Worm (Caenorhabditis elegans) whole organism, mixed stage, embryonic: ENCODE data around the gene gst-16.
A peak's percentile ranks its signal among the peaks of the same experiment; 100 is the strongest.

Experiments used
- M03D4.4 ChIP-seq: sonication (generic microtip); optimal IDR thresholded peaks from 2 replicates; lab custom pipeline; 2017; ENCODE audit warnings: mild to moderate bottlenecking, missing genetic modification characterization, missing compliant biosample characterization
- bed-3 ChIP-seq: fragments of 200-800 bp; sonication (Bioruptor generic); optimal IDR thresholded peaks from 3 replicates; lab custom pipeline; 2018; ENCODE audit warnings: mild to moderate bottlenecking, missing genetic modification characterization, moderate library complexity, missing compliant biosample characterization
- blmp-1 ChIP-seq: fragments of 150-350 bp; optimal IDR thresholded peaks from 2 replicates; lab custom pipeline; 2014; ENCODE audit warnings: missing biosample characterization, missing genetic modification characterization
- ceh-39 ChIP-seq: fragments of 150-350 bp; optimal IDR thresholded peaks from 2 replicates; lab custom pipeline; 2014; ENCODE audit warnings: missing biosample characterization, missing genetic modification characterization
- ceh-43 ChIP-seq: fragments of 200-800 bp; sonication (Bioruptor generic); optimal IDR thresholded peaks from 2 replicates; lab custom pipeline; 2018; ENCODE audit warnings: mild to moderate bottlenecking, missing genetic modification characterization, moderate library complexity, missing compliant biosample characterization
- ceh-83 ChIP-seq: fragments of 200-800 bp; sonication (Bioruptor generic); optimal IDR thresholded peaks from 2 replicates; lab custom pipeline; 2018; ENCODE audit warnings: mild to moderate bottlenecking, missing genetic modification characterization, missing compliant biosample characterization
- ces-1 ChIP-seq: fragments of 150-350 bp; optimal IDR thresholded peaks from 2 replicates; lab custom pipeline; 2014; ENCODE audit warnings: missing biosample characterization, missing genetic modification reagents, missing genetic modification characterization
- cnd-1 ChIP-seq: fragments of 200-800 bp; sonication (Bioruptor generic); optimal IDR thresholded peaks from 2 replicates; lab custom pipeline; 2018; ENCODE audit warnings: mild to moderate bottlenecking, missing genetic modification characterization, missing compliant biosample characterization
- drap-1 ChIP-seq: fragments of 200-800 bp; sonication (Bioruptor generic); optimal IDR thresholded peaks from 3 replicates; lab custom pipeline; 2018; ENCODE audit warnings: mild to moderate bottlenecking, missing genetic modification characterization, missing compliant biosample characterization
- elt-1 ChIP-seq: sonication (generic microtip); optimal IDR thresholded peaks from 2 replicates; lab custom pipeline; 2017; ENCODE audit warnings: missing genetic modification characterization, mild to moderate bottlenecking, missing compliant biosample characterization, antibody characterized with exemption, moderate library complexity, borderline replicate concordance; ENCODE audit not compliant: insufficient read depth
- elt-3 ChIP-seq: fragments of 150-350 bp; optimal IDR thresholded peaks from 2 replicates; lab custom pipeline; 2014; ENCODE audit warnings: missing biosample characterization, missing genetic modification characterization
- flh-1 ChIP-seq: fragments of 200-800 bp; sonication (Bioruptor generic); optimal IDR thresholded peaks from 2 replicates; lab custom pipeline; 2018; ENCODE audit warnings: mild to moderate bottlenecking, missing genetic modification characterization, moderate library complexity, missing compliant biosample characterization
- ham-2 ChIP-seq: fragments of 200-800 bp; sonication (Bioruptor generic); optimal IDR thresholded peaks from 2 replicates; lab custom pipeline; 2018; ENCODE audit warnings: mild to moderate bottlenecking, missing genetic modification characterization, missing compliant biosample characterization
- hlh-1 ChIP-seq: fragments of 150-350 bp; optimal IDR thresholded peaks from 2 replicates; lab custom pipeline; 2014; ENCODE audit warnings: missing biosample characterization, missing genetic modification reagents, missing genetic modification characterization
- lin-13 ChIP-seq: fragments of 150-350 bp; optimal IDR thresholded peaks from 2 replicates; lab custom pipeline; 2014; ENCODE audit warnings: missing biosample characterization, missing genetic modification characterization
- lsy-2 ChIP-seq: fragments of 150-350 bp; optimal IDR thresholded peaks from 2 replicates; lab custom pipeline; 2014; ENCODE audit warnings: missing biosample characterization, missing genetic modification characterization
- mab-5 ChIP-seq: fragments of 150-350 bp; optimal IDR thresholded peaks from 2 replicates; lab custom pipeline; 2014; ENCODE audit warnings: missing biosample characterization, missing genetic modification characterization
- mep-1 ChIP-seq: fragments of 150-350 bp; optimal IDR thresholded peaks from 2 replicates; lab custom pipeline; 2017; ENCODE audit warnings: missing biosample characterization, missing genetic modification reagents, missing genetic modification characterization, inconsistent platforms
- mls-2 ChIP-seq: sonication (generic microtip); optimal IDR thresholded peaks from 2 replicates; lab custom pipeline; 2016; ENCODE audit warnings: mild to moderate bottlenecking, missing genetic modification characterization, moderate library complexity, missing compliant biosample characterization
- nhr-12 ChIP-seq: fragments of 150-350 bp; optimal IDR thresholded peaks from 2 replicates; lab custom pipeline; 2014; ENCODE audit warnings: missing biosample characterization, missing genetic modification characterization
- nhr-237 ChIP-seq: fragments of 150-350 bp; optimal IDR thresholded peaks from 2 replicates; lab custom pipeline; 2014; ENCODE audit warnings: missing biosample characterization, missing genetic modification characterization
- nhr-28 ChIP-seq: fragments of 150-350 bp; optimal IDR thresholded peaks from 2 replicates; lab custom pipeline; 2014; ENCODE audit warnings: missing biosample characterization, missing genetic modification characterization
- nhr-76 ChIP-seq: sonication (generic microtip); optimal IDR thresholded peaks from 2 replicates; lab custom pipeline; 2017; ENCODE audit warnings: missing biosample characterization, missing genetic modification characterization
- pha-4 ChIP-seq: fragments of 150-350 bp; optimal IDR thresholded peaks from 2 replicates; lab custom pipeline; 2018; ENCODE audit warnings: missing biosample characterization, missing genetic modification reagents, missing genetic modification characterization
- sem-2 ChIP-seq: fragments of 200-800 bp; sonication (Bioruptor generic); optimal IDR thresholded peaks from 2 replicates; lab custom pipeline; 2018; ENCODE audit warnings: mild to moderate bottlenecking, missing genetic modification characterization, missing compliant biosample characterization
- snpc-4 ChIP-seq: fragments of 150-350 bp; optimal IDR thresholded peaks from 2 replicates; lab custom pipeline; 2014; ENCODE audit warnings: missing biosample characterization, missing genetic modification characterization
- tbx-8 ChIP-seq: fragments of 200-800 bp; sonication (Bioruptor generic); optimal IDR thresholded peaks from 2 replicates; lab custom pipeline; 2018; ENCODE audit warnings: mild to moderate bottlenecking, missing genetic modification characterization, moderate library complexity, missing compliant biosample characterization
- unc-120 ChIP-seq: sonication (generic microtip); optimal IDR thresholded peaks from 2 replicates; lab custom pipeline; 2017; ENCODE audit warnings: missing genetic modification characterization, missing compliant biosample characterization; ENCODE audit not compliant: poor library complexity, severe bottlenecking
- unc-39 ChIP-seq: fragments of 150-350 bp; optimal IDR thresholded peaks from 2 replicates; lab custom pipeline; 2014; ENCODE audit warnings: missing biosample characterization, missing genetic modification characterization
- unc-62 ChIP-seq: fragments of 150-350 bp; optimal IDR thresholded peaks from 2 replicates; lab custom pipeline; 2014; ENCODE audit warnings: missing biosample characterization, missing genetic modification reagents, missing genetic modification characterization
- zip-8 ChIP-seq: fragments of 150-350 bp; optimal IDR thresholded peaks from 2 replicates; lab custom pipeline; 2014; ENCODE audit warnings: missing biosample characterization, missing genetic modification characterization
- ztf-11 ChIP-seq: fragments of 150-350 bp; optimal IDR thresholded peaks from 2 replicates; lab custom pipeline; 2014; ENCODE audit warnings: missing biosample characterization, missing genetic modification characterization

Gene gst-16

DNA sequence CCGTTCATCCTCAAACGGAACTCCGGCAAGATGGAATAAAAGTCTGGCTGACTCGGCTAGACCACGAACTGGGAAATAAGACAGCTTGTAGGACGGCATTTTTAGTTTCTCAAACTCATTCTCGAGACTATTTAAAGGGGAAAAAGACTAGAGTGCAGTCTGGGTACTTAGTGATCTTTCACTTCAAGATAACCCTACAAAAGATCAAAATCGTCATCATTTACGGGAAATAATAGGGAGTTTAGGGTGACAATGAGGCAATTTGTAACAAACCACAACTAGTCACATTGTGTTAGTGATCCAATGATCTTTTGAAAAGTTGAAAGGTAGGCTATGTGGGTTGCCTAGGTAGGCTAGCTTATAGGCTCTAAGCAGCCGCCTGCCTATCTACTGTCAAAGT is 8.2 kb downstream of the gst-16 start, which contains the start of gene gst-14:
TSS of gene gst-14 (minus strand) at position 101 of the 400 bp plus-strand sequence.
- TF ChIP-seq lin-13 = no peak
- TF ChIP-seq M03D4.4 = no peak
- TF ChIP-seq mep-1 (tag; lab: Kevin White, UChicago) = no peak
- TF ChIP-seq mab-5 (tag; lab: Kevin White, UChicago) = no peak
- TF ChIP-seq lsy-2 (tag; lab: Kevin White, UChicago) = no peak
- TF ChIP-seq unc-62 (GFP tag; lab: Kevin White, UChicago) = no peak
- TF ChIP-seq ceh-83 (GFP tag; lab: Kevin White, UChicago) = no peak
- no peak for TF ChIP-seq unc-120 (tag; lab: Kevin White, UChicago)
- TF ChIP-seq nhr-28 (tag; lab: Kevin White, UChicago) = no peak
- TF ChIP-seq flh-1 = no peak
- TF ChIP-seq ces-1 (GFP tag; lab: Kevin White, UChicago) = no peak
- no peak for TF ChIP-seq pha-4 (tag; lab: Kevin White, UChicago)
- no peak for TF ChIP-seq mls-2 (tag; lab: Kevin White, UChicago)
- TF ChIP-seq elt-3 (tag; lab: Kevin White, UChicago) = no peak
- TF ChIP-seq drap-1 (GFP tag; lab: Kevin White, UChicago) = no peak
- no peak for TF ChIP-seq ceh-43
- TF ChIP-seq nhr-237 = no peak
- TF ChIP-seq sem-2 (GFP tag; lab: Kevin White, UChicago) = no peak
- TF ChIP-seq blmp-1 (tag; lab: Kevin White, UChicago) = no peak

DNA sequence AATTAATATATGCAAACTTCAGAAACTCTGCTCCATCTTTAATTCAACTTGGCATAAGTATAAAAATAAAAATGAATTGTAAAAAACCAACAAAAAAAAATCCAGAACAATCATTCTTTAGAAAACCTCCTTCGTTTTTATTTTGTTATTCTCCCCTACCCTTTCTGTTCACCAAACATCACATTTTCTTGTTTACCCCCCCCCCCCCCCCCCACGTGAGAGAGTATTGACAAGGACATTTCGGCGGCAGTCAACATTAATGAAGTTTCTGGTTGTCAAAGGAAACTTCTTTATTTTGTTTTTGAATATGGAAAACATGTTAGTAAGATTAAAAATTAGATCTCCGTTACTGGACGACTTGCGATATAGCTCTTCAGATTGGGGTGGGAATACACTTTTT is 9.7 kb downstream of the gst-16 start:
- TF ChIP-seq zip-8 (tag; lab: Kevin White, UChicago) (no peak), lin-13 (no peak), snpc-4 (no peak), bed-3 (GFP tag; lab: Kevin White, UChicago) (no peak), hlh-1 (no peak), nhr-12 (tag; lab: Kevin White, UChicago) (no peak), unc-62 (GFP tag; lab: Kevin White, UChicago) (no peak), elt-3 (tag; lab: Kevin White, UChicago) (no peak), M03D4.4 (no peak), ces-1 (GFP tag; lab: Kevin White, UChicago) (no peak), ztf-11 (no peak)

DNA sequence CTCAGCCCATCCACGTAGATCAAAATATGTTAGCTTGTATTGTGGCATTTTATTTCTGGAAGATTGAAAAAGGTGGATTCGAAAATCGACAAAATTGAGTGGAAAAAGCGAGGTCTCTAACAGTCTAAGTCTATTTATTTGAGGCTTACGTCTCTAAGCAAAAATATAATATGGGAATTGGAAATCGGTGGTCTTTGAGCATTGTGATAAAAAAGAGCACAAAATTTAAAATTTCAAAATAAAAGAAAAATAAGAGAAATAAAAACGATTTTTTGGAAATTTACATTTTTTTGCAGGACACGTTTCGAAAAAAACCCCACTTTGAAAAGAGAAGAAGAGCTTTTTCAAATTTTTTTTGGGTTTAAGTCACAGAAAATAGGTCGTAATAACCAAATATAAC is 11.1 kb downstream of the gst-16 start, which contains the start of gene gst-15:
TSS of gene gst-15 (minus strand) at position 101 of the 400 bp plus-strand sequence.
- TF ChIP-seq snpc-4 = no peak
- TF ChIP-seq cnd-1 (tag; lab: Kevin White, UChicago) = no peak
- TF ChIP-seq ceh-83 (GFP tag; lab: Kevin White, UChicago) = no peak
- no peak for TF ChIP-seq elt-3 (tag; lab: Kevin White, UChicago)
- no peak for TF ChIP-seq nhr-76 (tag; lab: Kevin White, UChicago)
- no peak for TF ChIP-seq M03D4.4
- TF ChIP-seq ztf-11 = no peak
- TF ChIP-seq lsy-2 (tag; lab: Kevin White, UChicago) = no peak
- TF ChIP-seq drap-1 (GFP tag; lab: Kevin White, UChicago) = no peak
- no peak for TF ChIP-seq mep-1 (tag; lab: Kevin White, UChicago)

DNA sequence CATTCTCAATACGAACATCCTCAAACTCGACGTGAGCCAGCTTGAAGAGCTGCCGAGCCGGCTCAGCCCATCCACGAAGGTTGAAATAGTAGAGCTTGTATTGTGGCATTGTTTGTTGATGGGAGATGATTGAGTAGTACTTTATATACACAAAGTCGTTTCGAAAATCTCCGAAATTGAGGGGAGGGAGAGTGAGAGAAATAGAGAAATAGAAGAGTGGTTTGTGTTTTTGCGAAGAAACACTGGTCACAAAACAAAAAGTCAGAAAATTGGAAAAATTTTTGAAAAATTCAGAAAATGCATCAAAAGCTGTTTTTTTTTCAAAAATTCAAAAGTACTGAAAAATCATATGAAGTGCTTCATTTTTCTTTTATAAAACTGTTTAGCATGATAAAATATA is 13.1 kb downstream of the gst-16 start, which contains the start of gene gst-24:
TSS of gene gst-24 (minus strand) at position 181 of the 400 bp plus-strand sequence.
- no peak for TF ChIP-seq unc-120 (tag; lab: Kevin White, UChicago)
- no peak for TF ChIP-seq pha-4 (tag; lab: Kevin White, UChicago)
- no peak for TF ChIP-seq bed-3 (GFP tag; lab: Kevin White, UChicago)
- TF ChIP-seq tbx-8 (GFP tag; lab: Kevin White, UChicago) = no peak
- TF ChIP-seq nhr-76 (tag; lab: Kevin White, UChicago) = no peak
- TF ChIP-seq elt-1 = no peak
- no peak for TF ChIP-seq lsy-2 (tag; lab: Kevin White, UChicago)
- TF ChIP-seq lin-13 = no peak
- TF ChIP-seq mls-2 (tag; lab: Kevin White, UChicago) = no peak
- TF ChIP-seq ceh-39 = no peak
- no peak for TF ChIP-seq sem-2 (GFP tag; lab: Kevin White, UChicago)
- TF ChIP-seq unc-39 = no peak
- no peak for TF ChIP-seq ceh-83 (GFP tag; lab: Kevin White, UChicago)
- no peak for TF ChIP-seq nhr-237
- no peak for TF ChIP-seq ham-2 (GFP tag; lab: Kevin White, UChicago)

DNA sequence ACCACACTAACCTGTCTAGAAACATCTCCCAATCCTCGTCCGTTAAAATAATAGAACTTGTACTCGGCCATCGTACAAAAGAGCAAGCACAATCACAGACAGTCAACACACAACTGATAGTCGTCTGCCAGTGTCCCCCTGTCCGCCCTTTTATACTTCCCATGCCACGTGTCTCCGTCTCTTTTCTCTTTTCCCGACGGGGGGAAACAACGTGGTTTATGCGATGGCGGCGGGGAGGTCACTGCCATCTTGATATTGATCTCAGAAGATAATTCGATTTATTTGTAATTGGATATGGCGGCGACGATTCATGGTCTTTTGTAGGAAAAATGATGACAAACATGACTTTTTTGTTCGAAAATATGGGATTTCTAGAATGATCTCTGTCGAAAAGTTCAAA is 14.6 kb downstream of the gst-16 start, which contains the start of gene gst-20:
TSS of gene gst-20 (minus strand) at position 170 of the 400 bp plus-strand sequence.
- TF ChIP-seq M03D4.4 (no peak), elt-1 (peak; percentile 82)
